Fruit fly (Drosophila melanogaster) whole organism, embryonic: ENCODE results near the gene CG6753.

ENCODE experiments used
- Antp ChIP-seq: fragments of 200-800 bp; sonication (Bioruptor generic); optimal IDR thresholded peaks from 3 replicates; lab custom pipeline; 2016; ENCODE audit warnings: missing biosample characterization, missing genetic modification characterization
- Atf6 ChIP-seq: fragments of 200-800 bp; sonication (Bioruptor generic); IDR thresholded peaks from 2 replicates; pipeline ENCODE4 v1.3.6; 2022; ENCODE audit warnings: missing biosample characterization, missing genetic modification characterization
- BtbVII ChIP-seq: fragments of 200-800 bp; sonication (Bioruptor generic); optimal IDR thresholded peaks from 3 replicates; lab custom pipeline; 2017; ENCODE audit warnings: missing biosample characterization, mild to moderate bottlenecking, missing genetic modification characterization
- Bteb2 ChIP-seq: fragments of 200-800 bp; sonication (Bioruptor generic); optimal IDR thresholded peaks from 2 replicates; lab custom pipeline; 2016; ENCODE audit warnings: missing biosample characterization, missing genetic modification characterization
- CG10321 ChIP-seq: fragments of 200-800 bp; sonication (Bioruptor generic); IDR thresholded peaks from 2 replicates; pipeline ENCODE4 v1.3.6; 2022; ENCODE audit warnings: missing biosample characterization, missing genetic modification characterization
- CG10979 ChIP-seq: fragments of 200-800 bp; sonication (Bioruptor generic); optimal IDR thresholded peaks from 2 replicates; lab custom pipeline; 2018; ENCODE audit warnings: missing biosample characterization, mild to moderate bottlenecking, missing genetic modification characterization, moderate library complexity
- CG12299 ChIP-seq: fragments of 200-800 bp; sonication (Bioruptor generic); optimal IDR thresholded peaks from 2 replicates; lab custom pipeline; 2018; ENCODE audit warnings: missing biosample characterization, mild to moderate bottlenecking, missing genetic modification characterization
- CG13775 ChIP-seq: fragments of 200-800 bp; sonication (Bioruptor generic); optimal IDR thresholded peaks from 3 replicates; lab custom pipeline; 2017; ENCODE audit warnings: missing biosample characterization, mild to moderate bottlenecking, missing genetic modification characterization
- CG13894 ChIP-seq: fragments of 200-800 bp; sonication (Bioruptor generic); optimal IDR thresholded peaks from 3 replicates; lab custom pipeline; 2018; ENCODE audit warnings: missing biosample characterization, mild to moderate bottlenecking, missing genetic modification characterization, moderate library complexity
- CG1602 ChIP-seq: fragments of 200-800 bp; sonication (Bioruptor generic); optimal IDR thresholded peaks from 3 replicates; lab custom pipeline; 2016; ENCODE audit warnings: missing biosample characterization, missing genetic modification characterization
- CG17328 ChIP-seq: fragments of 200-800 bp; sonication (Bioruptor generic); IDR thresholded peaks from 2 replicates; pipeline ENCODE4 v1.3.6; 2022; ENCODE audit warnings: missing biosample characterization, missing genetic modification characterization
- CG1832 ChIP-seq: fragments of 200-800 bp; sonication (Bioruptor generic); optimal IDR thresholded peaks from 2 replicates; lab custom pipeline; 2017; ENCODE audit warnings: missing biosample characterization, mild to moderate bottlenecking, missing genetic modification characterization, inconsistent platforms
- CG2129 ChIP-seq: fragments of 200-800 bp; sonication (Bioruptor generic); IDR thresholded peaks from 2 replicates; pipeline ENCODE4 v1.3.6; 2022; ENCODE audit warnings: missing biosample characterization, missing genetic modification characterization; ENCODE audit not compliant: partially characterized antibody
- CG3065 ChIP-seq: fragments of 200-800 bp; sonication (Bioruptor generic); optimal IDR thresholded peaks from 2 replicates; lab custom pipeline; 2016; ENCODE audit warnings: missing biosample characterization, missing genetic modification characterization
- CG6254 ChIP-seq: fragments of 200-800 bp; sonication (Bioruptor generic); optimal IDR thresholded peaks from 3 replicates; lab custom pipeline; 2017; ENCODE audit warnings: mild to moderate bottlenecking, missing biosample characterization, missing genetic modification reagents, missing genetic modification characterization
- CG9215 ChIP-seq: fragments of 200-800 bp; sonication (Bioruptor generic); IDR thresholded peaks from 2 replicates; pipeline ENCODE4 v1.3.6; 2022; ENCODE audit warnings: missing biosample characterization, missing genetic modification characterization
- E2f2 ChIP-seq: fragments of 200-800 bp; sonication (Bioruptor generic); IDR thresholded peaks from 2 replicates; pipeline ENCODE4 v1.3.6; 2022; ENCODE audit warnings: missing biosample characterization, missing genetic modification characterization
- Hr51 ChIP-seq, 2 experiments: fragments of 200-800 bp; sonication (Bioruptor generic); optimal IDR thresholded peaks; 2 replicates in 1 of 2; 3 replicates in 1 of 2; lab custom pipeline; 2016 to 2018; ENCODE audit warnings: missing biosample characterization in 2 of 2, missing genetic modification characterization in 2 of 2, mild to moderate bottlenecking in 1 of 2, moderate library complexity in 1 of 2
- MESR4 ChIP-seq: fragments of 200-800 bp; sonication (Bioruptor generic); optimal IDR thresholded peaks from 2 replicates; lab custom pipeline; 2018; ENCODE audit warnings: missing biosample characterization, mild to moderate bottlenecking, missing genetic modification characterization, moderate library complexity
- Nf-YA ChIP-seq: fragments of 200-800 bp; sonication (Bioruptor generic); IDR thresholded peaks from 2 replicates; pipeline ENCODE4 v1.3.6; 2022; ENCODE audit warnings: missing biosample characterization, missing genetic modification characterization
- Ptx1 ChIP-seq: fragments of 200-800 bp; sonication (Bioruptor generic); IDR thresholded peaks from 2 replicates; pipeline ENCODE4 v1.3.6; 2022; ENCODE audit warnings: missing biosample characterization, missing genetic modification characterization
- Six4 ChIP-seq: fragments of 200-800 bp; sonication (Bioruptor generic); optimal IDR thresholded peaks from 2 replicates; lab custom pipeline; 2016; ENCODE audit warnings: missing biosample characterization, missing genetic modification characterization
- Sox102F ChIP-seq: fragments of 200-800 bp; sonication (Bioruptor generic); optimal IDR thresholded peaks from 2 replicates; lab custom pipeline; 2018; ENCODE audit warnings: missing biosample characterization, mild to moderate bottlenecking, missing genetic modification characterization, moderate library complexity
- Tbp ChIP-seq: fragments of >200 bp; optimal IDR thresholded peaks from 2 replicates; lab custom pipeline; 2018; ENCODE audit warnings: missing biosample characterization, missing genetic modification characterization
- Trl ChIP-seq, 3 experiments: fragments of >200 bp in 2 of 3; fragments of 200-800 bp in 1 of 3; sonication (Bioruptor generic) in 1 of 3; optimal IDR thresholded peaks; 2 replicates in 1 of 3; 3 replicates in 2 of 3; lab custom pipeline; 2016 to 2017; ENCODE audit warnings: missing biosample characterization in 1 of 3, missing genetic modification characterization in 1 of 3
- ac ChIP-seq: fragments of 200-800 bp; sonication (Bioruptor generic); optimal IDR thresholded peaks from 3 replicates; lab custom pipeline; 2017; ENCODE audit warnings: missing biosample characterization, mild to moderate bottlenecking, missing genetic modification characterization
- eve ChIP-seq, 2 experiments: fragments of >200 bp; optimal IDR thresholded peaks; 2 replicates each; lab custom pipeline; 2017; ENCODE audit warnings: missing biosample characterization in 2 of 2, missing genetic modification characterization in 2 of 2
- gce ChIP-seq: fragments of 200-800 bp; sonication (Bioruptor generic); IDR thresholded peaks from 3 replicates; pipeline ENCODE4 v1.3.6; 2022; ENCODE audit warnings: missing biosample characterization, missing genetic modification characterization
- grn ChIP-seq: fragments of 200-800 bp; sonication (Bioruptor generic); optimal IDR thresholded peaks from 3 replicates; lab custom pipeline; 2017; ENCODE audit warnings: missing biosample characterization, missing genetic modification characterization
- ind ChIP-seq: fragments of 200-800 bp; sonication (Bioruptor generic); optimal IDR thresholded peaks from 3 replicates; lab custom pipeline; 2016; ENCODE audit warnings: missing biosample characterization, missing genetic modification characterization
- lbe ChIP-seq: fragments of 200-800 bp; sonication (Bioruptor generic); optimal IDR thresholded peaks from 2 replicates; lab custom pipeline; 2016; ENCODE audit warnings: missing biosample characterization, mild to moderate bottlenecking, missing genetic modification characterization
- luna ChIP-seq: fragments of 200-800 bp; sonication (Bioruptor generic); optimal IDR thresholded peaks from 2 replicates; lab custom pipeline; 2016; ENCODE audit warnings: missing biosample characterization, missing genetic modification characterization
- maf-S ChIP-seq: fragments of 200-800 bp; sonication (Bioruptor generic); optimal IDR thresholded peaks from 2 replicates; lab custom pipeline; 2016; ENCODE audit warnings: missing biosample characterization, missing genetic modification characterization
- repo ChIP-seq: fragments of 200-800 bp; sonication (Bioruptor generic); optimal IDR thresholded peaks from 2 replicates; lab custom pipeline; 2016; ENCODE audit warnings: missing biosample characterization, missing genetic modification characterization
- rib ChIP-seq: fragments of 200-800 bp; sonication (Bioruptor generic); IDR thresholded peaks from 2 replicates; pipeline ENCODE4 v1.3.6; 2022; ENCODE audit warnings: missing biosample characterization, missing genetic modification characterization
- seq ChIP-seq: fragments of 200-800 bp; sonication (Bioruptor generic); IDR thresholded peaks from 2 replicates; pipeline ENCODE4 v1.3.6; 2022; ENCODE audit warnings: missing biosample characterization, missing genetic modification characterization
- sob ChIP-seq: fragments of 200-800 bp; sonication (Bioruptor generic); IDR thresholded peaks from 2 replicates; pipeline ENCODE4 v1.3.6; 2022; ENCODE audit warnings: missing biosample characterization, missing genetic modification characterization
- vvl ChIP-seq: fragments of 200-800 bp; sonication (Bioruptor generic); IDR thresholded peaks from 2 replicates; pipeline ENCODE4 v1.3.6; 2022; ENCODE audit warnings: missing biosample characterization, missing genetic modification characterization

The CG6753 gene

DNA sequence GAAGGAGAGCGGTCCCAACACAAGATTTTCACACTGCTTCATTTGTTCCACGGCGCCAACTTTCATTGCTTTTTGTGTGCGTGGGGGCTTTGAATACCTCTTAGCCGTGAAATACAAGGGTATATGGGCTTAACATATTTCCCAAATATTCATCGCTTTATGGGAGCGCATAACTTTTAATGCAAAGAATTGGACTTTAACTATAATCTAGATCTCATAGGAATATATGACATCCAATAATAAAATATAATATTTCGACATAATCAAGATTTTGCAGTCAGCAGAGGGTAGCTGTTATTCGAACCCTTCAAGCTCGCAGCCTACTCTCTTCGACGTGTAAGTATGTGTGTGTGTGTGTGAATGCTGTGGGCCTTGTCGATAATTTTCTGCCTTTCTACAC, 50.6 kb downstream of the CG6753 start (continued):
- TF ChIP-seq luna (GFP tag; lab: Kevin White, UChicago): no peak
- TF ChIP-seq Sox102F: peak; percentile 59
- TF ChIP-seq CG10321 (GFP tag; lab: Robert Waterston, UW): no peak
- no peak for TF ChIP-seq CG13775 (GFP tag; lab: Kevin White, UChicago)
- no peak for TF ChIP-seq CG1832 (GFP tag; lab: Kevin White, UChicago)
- TF ChIP-seq maf-S (GFP tag; lab: Kevin White, UChicago): no peak
- no peak for TF ChIP-seq E2f2 (GFP tag; lab: Robert Waterston, UW)
- no peak for TF ChIP-seq lbe
- TF ChIP-seq CG1602 (GFP tag; lab: Kevin White, UChicago): peak; percentile 3
- no peak for TF ChIP-seq CG10979 (tag; lab: Kevin White, UChicago)
- no peak for TF ChIP-seq MESR4
- TF ChIP-seq CG12299 (tag; lab: Kevin White, UChicago): no peak
- no peak for TF ChIP-seq Nf-YA (GFP tag; lab: Robert Waterston, UW)
- TF ChIP-seq CG9215 (GFP tag; lab: Robert Waterston, UW): no peak
- TF ChIP-seq Six4 (GFP tag; lab: Kevin White, UChicago): no peak
- TF ChIP-seq ind (GFP tag; lab: Kevin White, UChicago): peak; percentile 46
- TF ChIP-seq CG17328 (GFP tag; lab: Robert Waterston, UW): no peak
- TF ChIP-seq eve (GFP tag; optimal IDR thresholded peaks at IDR 0.05; lab: Kevin White, UChicago): peak in 1 of 2 experiments; percentile 58
- TF ChIP-seq Hr51 (GFP tag; optimal IDR thresholded peaks at IDR 0.05; lab: Kevin White, UChicago): peak in 1 of 2 experiments; percentile 61
- TF ChIP-seq repo (GFP tag; lab: Kevin White, UChicago): no peak
- TF ChIP-seq grn (GFP tag; lab: Kevin White, UChicago): no peak
- TF ChIP-seq ac (GFP tag; lab: Kevin White, UChicago): no peak
- no peak for TF ChIP-seq Trl (optimal IDR thresholded peaks at IDR 0.05; lab: Kevin White, UChicago)
- no peak for TF ChIP-seq Trl (GFP tag; optimal IDR thresholded peaks at IDR 0.05; lab: Kevin White, UChicago)
- TF ChIP-seq sob (GFP tag; lab: Robert Waterston, UW): 0 out of 2 replicates have a peak, but pooled peaks have one; percentile 35
- TF ChIP-seq CG13894: no peak
- peak; percentile 40 for TF ChIP-seq vvl
- TF ChIP-seq gce (GFP tag; lab: Robert Waterston, UW): no peak
- no peak for TF ChIP-seq CG3065 (GFP tag; lab: Kevin White, UChicago)
- TF ChIP-seq BtbVII: no peak
- peak; percentile 35; the same call in 1 of the 2 replicates for TF ChIP-seq seq (GFP tag; lab: Robert Waterston, UW)
- TF ChIP-seq Ptx1 (GFP tag; lab: Robert Waterston, UW): peak; percentile 60; the same call in 1 of the 2 replicates
- TF ChIP-seq Tbp (GFP tag; lab: Kevin White, UChicago): no peak
- no peak for TF ChIP-seq Antp (GFP tag; lab: Kevin White, UChicago)
- TF ChIP-seq rib (GFP tag; lab: Robert Waterston, UW): no peak
- no peak for TF ChIP-seq CG2129 (GFP tag; lab: Robert Waterston, UW)
- no peak for TF ChIP-seq CG6254
- TF ChIP-seq Atf6 (GFP tag; lab: Robert Waterston, UW): peak; percentile 41; the same call in 1 of the 2 replicates
- no peak for TF ChIP-seq Bteb2 (GFP tag; lab: Kevin White, UChicago)
- TF ChIP-seq, all 482 proteins: peak for 102
